Fruit fly (Drosophila melanogaster) whole organism, embryonic: ENCODE data around the gene Fbxl4.

Experiments
- Antp ChIP-seq: fragments of 200-800 bp; sonication (Bioruptor generic); optimal IDR thresholded peaks from 3 replicates; lab custom pipeline; 2016; ENCODE audit warnings: missing biosample characterization, missing genetic modification characterization
- Atf3 ChIP-seq: fragments of 200-800 bp; sonication (Bioruptor generic); optimal IDR thresholded peaks from 3 replicates; lab custom pipeline; 2016; ENCODE audit warnings: missing biosample characterization, missing genetic modification characterization
- CG10147 ChIP-seq: fragments of 200-800 bp; sonication (Bioruptor generic); optimal IDR thresholded peaks from 2 replicates; lab custom pipeline; 2019; ENCODE audit warnings: missing biosample characterization, mild to moderate bottlenecking, missing genetic modification characterization, moderate library complexity
- CG10274 ChIP-seq: fragments of 200-800 bp; sonication (Bioruptor generic); optimal IDR thresholded peaks from 3 replicates; lab custom pipeline; 2017; ENCODE audit warnings: missing biosample characterization, mild to moderate bottlenecking, missing genetic modification characterization
- CG10431 ChIP-seq: fragments of 200-800 bp; sonication (Bioruptor generic); optimal IDR thresholded peaks from 3 replicates; lab custom pipeline; 2018; ENCODE audit warnings: missing biosample characterization, mild to moderate bottlenecking, missing genetic modification characterization
- CG10462 ChIP-seq: fragments of 200-800 bp; sonication (Bioruptor generic); optimal IDR thresholded peaks from 2 replicates; lab custom pipeline; 2016; ENCODE audit warnings: missing biosample characterization, missing genetic modification characterization
- CG11560 ChIP-seq: fragments of 200-800 bp; sonication (Bioruptor generic); IDR thresholded peaks from 3 replicates; pipeline ENCODE4 v1.3.6; 2022; ENCODE audit warnings: missing biosample characterization, missing genetic modification characterization
- CG13287 ChIP-seq: fragments of 200-800 bp; sonication (Bioruptor generic); IDR thresholded peaks from 2 replicates; pipeline ENCODE4 v1.3.6; 2022; ENCODE audit warnings: missing biosample characterization, missing genetic modification characterization; ENCODE audit not compliant: partially characterized antibody
- CG13624 ChIP-seq: fragments of 200-800 bp; sonication (Bioruptor generic); optimal IDR thresholded peaks from 2 replicates; lab custom pipeline; 2016; ENCODE audit warnings: missing biosample characterization, missing genetic modification characterization
- CG1529 ChIP-seq: fragments of 200-800 bp; sonication (Bioruptor generic); optimal IDR thresholded peaks from 3 replicates; lab custom pipeline; 2018; ENCODE audit warnings: missing biosample characterization, missing genetic modification characterization
- CG1603 ChIP-seq: fragments of 200-800 bp; sonication (Bioruptor generic); optimal IDR thresholded peaks from 2 replicates; lab custom pipeline; 2019; ENCODE audit warnings: missing biosample characterization, mild to moderate bottlenecking, missing genetic modification characterization, moderate library complexity
- CG16863 ChIP-seq: fragments of 200-800 bp; sonication (Bioruptor generic); optimal IDR thresholded peaks from 3 replicates; lab custom pipeline; 2016; ENCODE audit warnings: missing biosample characterization, missing genetic modification characterization
- CG18011 ChIP-seq: fragments of 200-800 bp; sonication (Bioruptor generic); optimal IDR thresholded peaks from 2 replicates; lab custom pipeline; 2017; ENCODE audit warnings: missing biosample characterization, missing genetic modification characterization, mild to moderate bottlenecking, moderate library complexity, missing genotype
- CG2202 ChIP-seq: fragments of 200-800 bp; sonication (Bioruptor generic); optimal IDR thresholded peaks from 2 replicates; lab custom pipeline; 2018; ENCODE audit warnings: missing biosample characterization, mild to moderate bottlenecking, missing genetic modification characterization
- CG2875 ChIP-seq: fragments of 200-800 bp; sonication (Bioruptor generic); optimal IDR thresholded peaks from 2 replicates; lab custom pipeline; 2017; ENCODE audit warnings: missing biosample characterization, mild to moderate bottlenecking, missing genetic modification characterization, missing genetic modification reagents
- CG43689 ChIP-seq: fragments of 200-800 bp; sonication (Bioruptor generic); IDR thresholded peaks from 2 replicates; pipeline ENCODE4 v1.3.6; 2022; ENCODE audit warnings: missing biosample characterization, missing genetic modification characterization
- CG4820 ChIP-seq: fragments of 200-800 bp; sonication (Bioruptor generic); optimal IDR thresholded peaks from 3 replicates; lab custom pipeline; 2016; ENCODE audit warnings: missing biosample characterization, missing genetic modification characterization
- CG4854 ChIP-seq: fragments of 200-800 bp; sonication (Bioruptor generic); optimal IDR thresholded peaks from 2 replicates; lab custom pipeline; 2016; ENCODE audit warnings: missing biosample characterization, missing genetic modification characterization, inconsistent platforms
- CG5245 ChIP-seq: fragments of 200-800 bp; sonication (Bioruptor generic); optimal IDR thresholded peaks from 3 replicates; lab custom pipeline; 2016; ENCODE audit warnings: missing biosample characterization, missing genetic modification characterization
- CG6654 ChIP-seq: fragments of 200-800 bp; sonication (Bioruptor generic); optimal IDR thresholded peaks from 2 replicates; lab custom pipeline; 2017; ENCODE audit warnings: missing biosample characterization, mild to moderate bottlenecking, missing genetic modification characterization
- CG8765 ChIP-seq: fragments of 200-800 bp; sonication (Bioruptor generic); IDR thresholded peaks from 2 replicates; pipeline ENCODE4 v1.3.6; 2022; ENCODE audit warnings: missing biosample characterization, missing genetic modification characterization
- Chrac-16 ChIP-seq: fragments of 200-800 bp; sonication (Bioruptor generic); optimal IDR thresholded peaks from 3 replicates; lab custom pipeline; 2016; ENCODE audit warnings: missing biosample characterization, missing genetic modification characterization
- Deaf1 ChIP-seq: fragments of 200-800 bp; optimal IDR thresholded peaks from 3 replicates; lab custom pipeline; 2019; ENCODE audit warnings: missing biosample characterization, mild to moderate bottlenecking, missing genetic modification characterization, moderate library complexity
- Hand ChIP-seq: fragments of 200-800 bp; sonication (Bioruptor generic); optimal IDR thresholded peaks from 2 replicates; lab custom pipeline; 2017; ENCODE audit warnings: mild to moderate bottlenecking, missing biosample characterization, missing genetic modification reagents, missing genetic modification characterization
- Hr3 ChIP-seq: fragments of 200-800 bp; sonication (Bioruptor generic); optimal IDR thresholded peaks from 3 replicates; lab custom pipeline; 2016; ENCODE audit warnings: missing biosample characterization, missing genetic modification characterization
- Lhr ChIP-seq: fragments of 200-800 bp; sonication (Bioruptor generic); optimal IDR thresholded peaks from 3 replicates; lab custom pipeline; 2017; ENCODE audit warnings: mild to moderate bottlenecking, missing biosample characterization, missing genetic modification reagents, missing genetic modification characterization
- Nf-YA ChIP-seq: fragments of 200-800 bp; sonication (Bioruptor generic); IDR thresholded peaks from 2 replicates; pipeline ENCODE4 v1.3.6; 2022; ENCODE audit warnings: missing biosample characterization, missing genetic modification characterization
- Opbp ChIP-seq: fragments of 200-800 bp; sonication (Bioruptor generic); IDR thresholded peaks from 3 replicates; pipeline ENCODE4 v1.3.6; 2022; ENCODE audit warnings: missing biosample characterization, missing genetic modification characterization; ENCODE audit not compliant: partially characterized antibody
- Ravus ChIP-seq: fragments of 200-800 bp; sonication (Bioruptor generic); IDR thresholded peaks from 2 replicates; pipeline ENCODE4 v1.3.6; 2022; ENCODE audit warnings: missing biosample characterization, missing genetic modification characterization
- Sry-δ ChIP-seq: fragments of 200-800 bp; sonication (Bioruptor generic); optimal IDR thresholded peaks from 2 replicates; lab custom pipeline; 2016; ENCODE audit warnings: missing biosample characterization, missing genetic modification characterization
- Ssrp ChIP-seq: fragments of 200-800 bp; sonication (Bioruptor generic); optimal IDR thresholded peaks from 2 replicates; lab custom pipeline; 2018; ENCODE audit warnings: missing biosample characterization, mild to moderate bottlenecking, missing genetic modification characterization, moderate library complexity
- ase ChIP-seq: fragments of 200-800 bp; sonication (Bioruptor generic); IDR thresholded peaks from 3 replicates; pipeline ENCODE4 v1.3.6; 2022; ENCODE audit warnings: missing biosample characterization, missing genetic modification characterization
- br ChIP-seq: fragments of >200 bp; optimal IDR thresholded peaks from 2 replicates; lab custom pipeline; 2017
- dm ChIP-seq: fragments of 200-800 bp; sonication (Bioruptor generic); optimal IDR thresholded peaks from 3 replicates; lab custom pipeline; 2016; ENCODE audit warnings: missing biosample characterization, missing genetic modification characterization
- dmrt11E ChIP-seq: fragments of 200-800 bp; sonication (Bioruptor generic); optimal IDR thresholded peaks from 3 replicates; lab custom pipeline; 2018; ENCODE audit warnings: missing biosample characterization, mild to moderate bottlenecking, missing genetic modification characterization, moderate library complexity
- ewg ChIP-seq: fragments of 200-800 bp; sonication (Bioruptor generic); optimal IDR thresholded peaks from 3 replicates; lab custom pipeline; 2017; ENCODE audit warnings: mild to moderate bottlenecking, missing biosample characterization, missing genetic modification reagents, missing genetic modification characterization
- ftz-f1 ChIP-seq: fragments of 200-800 bp; sonication (Bioruptor generic); optimal IDR thresholded peaks from 2 replicates; lab custom pipeline; 2016; ENCODE audit warnings: missing biosample characterization, missing genetic modification characterization
- hkb ChIP-seq, 2 experiments: fragments of 200-800 bp in 1 of 2; fragments of >200 bp in 1 of 2; sonication (Bioruptor generic) in 1 of 2; IDR thresholded peaks in 1 of 2; optimal IDR thresholded peaks in 1 of 2; 2 replicates each; pipeline versions ENCODE4 v1.3.6 to Lab custom; 2017 to 2022; ENCODE audit warnings: missing biosample characterization in 1 of 2, missing genetic modification characterization in 1 of 2
- lilli ChIP-seq: fragments of 200-800 bp; sonication (Bioruptor generic); optimal IDR thresholded peaks from 3 replicates; lab custom pipeline; 2016; ENCODE audit warnings: missing biosample characterization, missing genetic modification characterization
- mam ChIP-seq: fragments of 200-800 bp; sonication (Bioruptor generic); optimal IDR thresholded peaks from 3 replicates; lab custom pipeline; 2016; ENCODE audit warnings: missing biosample characterization, missing genetic modification characterization
- nerfin-1 ChIP-seq: fragments of 200-800 bp; sonication (Bioruptor generic); optimal IDR thresholded peaks from 3 replicates; lab custom pipeline; 2019; ENCODE audit warnings: missing biosample characterization, mild to moderate bottlenecking, missing genetic modification characterization, moderate library complexity
- onecut ChIP-seq: fragments of 200-800 bp; sonication (Bioruptor generic); IDR thresholded peaks from 2 replicates; pipeline ENCODE4 v1.3.6; 2022; ENCODE audit warnings: missing biosample characterization, missing genetic modification characterization
- org-1 ChIP-seq: fragments of 200-800 bp; sonication (Bioruptor generic); optimal IDR thresholded peaks from 2 replicates; lab custom pipeline; 2017; ENCODE audit warnings: missing biosample characterization, missing genetic modification characterization
- pzg ChIP-seq: fragments of 200-800 bp; sonication (Bioruptor generic); optimal IDR thresholded peaks from 3 replicates; lab custom pipeline; 2018; ENCODE audit warnings: missing biosample characterization, mild to moderate bottlenecking, missing genetic modification characterization, moderate library complexity
- row ChIP-seq: fragments of 200-800 bp; sonication (Bioruptor generic); IDR thresholded peaks from 3 replicates; pipeline ENCODE4 v1.3.6; 2022; ENCODE audit warnings: missing biosample characterization, missing genetic modification characterization
- sd ChIP-seq: fragments of 200-800 bp; sonication (Bioruptor generic); optimal IDR thresholded peaks from 3 replicates; lab custom pipeline; 2018; ENCODE audit warnings: missing biosample characterization, mild to moderate bottlenecking, missing genetic modification characterization, moderate library complexity
- tap ChIP-seq: fragments of 200-800 bp; optimal IDR thresholded peaks from 3 replicates; lab custom pipeline; 2019; ENCODE audit warnings: missing biosample characterization, mild to moderate bottlenecking, missing genetic modification characterization, moderate library complexity
- tgo ChIP-seq: fragments of 200-800 bp; sonication (Bioruptor generic); IDR thresholded peaks from 3 replicates; pipeline ENCODE4 v1.3.6; 2022; ENCODE audit warnings: missing biosample characterization, missing genetic modification characterization
- usp ChIP-seq: fragments of >200 bp; optimal IDR thresholded peaks from 2 replicates; lab custom pipeline; 2017; ENCODE audit warnings: missing biosample characterization, missing genetic modification characterization
- vvl ChIP-seq: fragments of 200-800 bp; sonication (Bioruptor generic); IDR thresholded peaks from 2 replicates; pipeline ENCODE4 v1.3.6; 2022; ENCODE audit warnings: missing biosample characterization, missing genetic modification characterization

The Fbxl4 gene

dm6 chrX:14247035-14247786 lies 9.5 kb upstream of the Fbxl4 start, which contains the start of gene mud (continued):
- no peak for TF ChIP-seq Nf-YA
- no peak for TF ChIP-seq vvl (GFP tag; lab: Robert Waterston, UW)
- no peak for TF ChIP-seq lilli (GFP tag; lab: Kevin White, UChicago)
- TF ChIP-seq nerfin-1: no peak
- TF ChIP-seq row (GFP tag; lab: Robert Waterston, UW): peak; percentile 80
- TF ChIP-seq CG4820: no peak
- TF ChIP-seq Opbp (GFP tag; lab: Robert Waterston, UW): peak; percentile 69; the same call in 2 of the 3 replicates
- peak; percentile 47 for TF ChIP-seq Deaf1 (tag; lab: Kevin White, UChicago)
- no peak for TF ChIP-seq CG10274 (GFP tag; lab: Kevin White, UChicago)
- no peak for TF ChIP-seq CG8765 (GFP tag; lab: Robert Waterston, UW)
- peak; percentile 5 for TF ChIP-seq ewg (GFP tag; lab: Kevin White, UChicago)
- TF ChIP-seq hkb (optimal IDR thresholded peaks at IDR 0.05; lab: Kevin White, UChicago): no peak
- no peak for TF ChIP-seq hkb (GFP tag; IDR thresholded peaks at IDR 0.05; lab: Robert Waterston, UW)
- TF ChIP-seq dm (GFP tag; lab: Kevin White, UChicago): no peak
- peak; percentile 43 for TF ChIP-seq dmrt11E
- TF ChIP-seq CG5245: no peak
- TF ChIP-seq br: no peak
- TF ChIP-seq CG16863 (GFP tag; lab: Kevin White, UChicago): no peak
- TF ChIP-seq usp (GFP tag; lab: Kevin White, UChicago): no peak
- no peak for TF ChIP-seq CG2875 (GFP tag; lab: Kevin White, UChicago)
- TF ChIP-seq Ravus: no peak
- TF ChIP-seq ase (GFP tag; lab: Robert Waterston, UW): peak; percentile 47; the same call in 1 of the 3 replicates
- peak; percentile 61 for TF ChIP-seq pzg (GFP tag; lab: Kevin White, UChicago)
- no peak for TF ChIP-seq CG1529
- no peak for TF ChIP-seq tap (tag; lab: Kevin White, UChicago)
- peak; percentile 74 for TF ChIP-seq CG1603 (tag; lab: Kevin White, UChicago)
- no peak for TF ChIP-seq sd (tag; lab: Kevin White, UChicago)
- TF ChIP-seq CG13287 (GFP tag; lab: Robert Waterston, UW): peak; percentile 70
- peak; percentile 5 for TF ChIP-seq CG6654 (GFP tag; lab: Kevin White, UChicago)
- no peak for TF ChIP-seq org-1 (GFP tag; lab: Kevin White, UChicago)
- TF ChIP-seq onecut (GFP tag; lab: Robert Waterston, UW): no peak
- TF ChIP-seq CG10462 (GFP tag; lab: Kevin White, UChicago): no peak
- no peak for TF ChIP-seq CG18011 (GFP tag; lab: Kevin White, UChicago)
- TF ChIP-seq CG13624 (GFP tag; lab: Kevin White, UChicago): no peak
- no peak for TF ChIP-seq Chrac-16 (GFP tag; lab: Kevin White, UChicago)
- no peak for TF ChIP-seq Antp (GFP tag; lab: Kevin White, UChicago)

- TF ChIP-seq CG43689 (GFP tag; lab: Robert Waterston, UW) (no peak), Sry-δ (GFP tag; lab: Kevin White, UChicago) (no peak), Lhr (GFP tag; lab: Kevin White, UChicago) (no peak), mam (no peak), Atf3 (GFP tag; lab: Kevin White, UChicago) (no peak), Hand (GFP tag; lab: Kevin White, UChicago) (no peak), CG10147 (GFP tag; lab: Kevin White, UChicago) (no peak), CG10431 (no peak), CG11560 (tag; lab: Robert Waterston, UW) (no peak), Ssrp (peak; percentile 40), CG2202 (tag; lab: Kevin White, UChicago) (no peak), Hr3 (GFP tag; lab: Kevin White, UChicago) (peak; percentile 20), ftz-f1 (GFP tag; lab: Kevin White, UChicago) (no peak), tgo (GFP tag; lab: Robert Waterston, UW) (peak; percentile 51), CG4854 (no peak)
Observed at dm6 chrX:14242941-14243736, 5.4 kb upstream of the Fbxl4 start, which contains the start of gene CG32599. CG32599 (plus strand) TSS chrX:14243686.
